Fruit fly (Drosophila melanogaster) whole organism, embryonic: Measurements from ENCODE around the gene Rh2.

Experiments used
- Bteb2 ChIP-seq: fragments of 200-800 bp; sonication (Bioruptor generic); optimal IDR thresholded peaks from 2 replicates; lab custom pipeline; 2016; ENCODE audit warnings: missing biosample characterization, missing genetic modification characterization
- CG10209 ChIP-seq: fragments of 200-800 bp; sonication (Bioruptor generic); optimal IDR thresholded peaks from 3 replicates; lab custom pipeline; 2017; ENCODE audit warnings: missing biosample characterization, mild to moderate bottlenecking, missing genetic modification characterization, missing genetic modification reagents
- CG11504 ChIP-seq: fragments of 200-800 bp; sonication (Bioruptor generic); optimal IDR thresholded peaks from 3 replicates; lab custom pipeline; 2019; ENCODE audit warnings: missing biosample characterization, mild to moderate bottlenecking, missing genetic modification characterization, moderate library complexity
- CG13123 ChIP-seq: fragments of 200-800 bp; sonication (Bioruptor generic); optimal IDR thresholded peaks from 2 replicates; lab custom pipeline; 2016; ENCODE audit warnings: missing biosample characterization, missing genetic modification characterization
- CG14667 ChIP-seq: fragments of 200-800 bp; sonication (Bioruptor generic); IDR thresholded peaks from 2 replicates; pipeline ENCODE4 v1.3.6; 2022; ENCODE audit warnings: missing biosample characterization, missing genetic modification characterization
- CG1603 ChIP-seq: fragments of 200-800 bp; sonication (Bioruptor generic); optimal IDR thresholded peaks from 2 replicates; lab custom pipeline; 2019; ENCODE audit warnings: missing biosample characterization, mild to moderate bottlenecking, missing genetic modification characterization, moderate library complexity
- CG17328 ChIP-seq: fragments of 200-800 bp; sonication (Bioruptor generic); IDR thresholded peaks from 2 replicates; pipeline ENCODE4 v1.3.6; 2022; ENCODE audit warnings: missing biosample characterization, missing genetic modification characterization
- CG18764 ChIP-seq: fragments of 200-800 bp; sonication (Bioruptor generic); optimal IDR thresholded peaks from 3 replicates; lab custom pipeline; 2016; ENCODE audit warnings: missing biosample characterization, missing genetic modification characterization
- CG2120 ChIP-seq: fragments of 200-800 bp; sonication (Bioruptor generic); optimal IDR thresholded peaks from 3 replicates; lab custom pipeline; 2016; ENCODE audit warnings: missing biosample characterization, missing genetic modification characterization
- CG3163 ChIP-seq: fragments of 200-800 bp; sonication (Bioruptor generic); optimal IDR thresholded peaks from 3 replicates; lab custom pipeline; 2016; ENCODE audit warnings: missing biosample characterization, missing genetic modification characterization
- CG3407 ChIP-seq: fragments of 200-800 bp; sonication (Bioruptor generic); optimal IDR thresholded peaks from 2 replicates; lab custom pipeline; 2018; ENCODE audit warnings: missing biosample characterization, mild to moderate bottlenecking, missing genetic modification characterization
- CG34422 ChIP-seq: fragments of 200-800 bp; sonication (Bioruptor generic); IDR thresholded peaks from 3 replicates; pipeline ENCODE4 v1.3.6; 2022; ENCODE audit warnings: missing biosample characterization, missing genetic modification characterization
- CG3726 ChIP-seq: fragments of 200-800 bp; sonication (Bioruptor generic); IDR thresholded peaks from 3 replicates; pipeline ENCODE4, ENCODE4 v1.3.6; 2022; ENCODE audit warnings: missing biosample characterization, missing genetic modification characterization
- CG7786 ChIP-seq: fragments of 200-800 bp; sonication (Bioruptor generic); optimal IDR thresholded peaks from 2 replicates; lab custom pipeline; 2016; ENCODE audit warnings: missing biosample characterization, missing genetic modification characterization
- CG8089 ChIP-seq: fragments of 200-800 bp; sonication (Bioruptor generic); optimal IDR thresholded peaks from 3 replicates; lab custom pipeline; 2016; ENCODE audit warnings: missing biosample characterization, missing genetic modification characterization
- CG8290 ChIP-seq, 3 experiments: fragments of 200-800 bp; sonication (Bioruptor generic); optimal IDR thresholded peaks; 2 replicates each; lab custom pipeline; 2016 to 2019; ENCODE audit warnings: missing biosample characterization in 3 of 3, missing genetic modification characterization in 3 of 3, mild to moderate bottlenecking in 2 of 3, moderate library complexity in 1 of 3
- CG8359 ChIP-seq: fragments of 200-800 bp; sonication (Bioruptor generic); optimal IDR thresholded peaks from 2 replicates; lab custom pipeline; 2017; ENCODE audit warnings: missing biosample characterization, mild to moderate bottlenecking, missing genetic modification characterization, borderline replicate concordance
- Chrac-16 ChIP-seq: fragments of 200-800 bp; sonication (Bioruptor generic); optimal IDR thresholded peaks from 3 replicates; lab custom pipeline; 2016; ENCODE audit warnings: missing biosample characterization, missing genetic modification characterization
- Dbx ChIP-seq: fragments of 200-800 bp; sonication (Bioruptor generic); IDR thresholded peaks from 3 replicates; pipeline ENCODE4 v1.3.6; 2022; ENCODE audit warnings: missing biosample characterization, missing genetic modification characterization
- Dfd ChIP-seq, 2 experiments: fragments of >200 bp; optimal IDR thresholded peaks; 2 replicates each; lab custom pipeline; 2017; ENCODE audit warnings: missing biosample characterization in 2 of 2, missing genetic modification characterization in 2 of 2
- Dref ChIP-seq: fragments of 200-800 bp; sonication (Bioruptor generic); IDR thresholded peaks from 2 replicates; pipeline ENCODE4 v1.3.6; 2022; ENCODE audit warnings: missing biosample characterization, missing genetic modification characterization
- HLH54F ChIP-seq: fragments of 200-800 bp; sonication (Bioruptor generic); optimal IDR thresholded peaks from 3 replicates; lab custom pipeline; 2016; ENCODE audit warnings: missing biosample characterization, missing genetic modification characterization
- Hmx ChIP-seq: fragments of 200-800 bp; sonication (Bioruptor generic); optimal IDR thresholded peaks from 2 replicates; lab custom pipeline; 2016; ENCODE audit warnings: missing biosample characterization, missing genetic modification characterization
- Hr51 ChIP-seq, 2 experiments: fragments of 200-800 bp; sonication (Bioruptor generic); optimal IDR thresholded peaks; 2 replicates in 1 of 2; 3 replicates in 1 of 2; lab custom pipeline; 2016 to 2018; ENCODE audit warnings: missing biosample characterization in 2 of 2, missing genetic modification characterization in 2 of 2, mild to moderate bottlenecking in 1 of 2, moderate library complexity in 1 of 2
- Lim3 ChIP-seq: fragments of 200-800 bp; sonication (Bioruptor generic); IDR thresholded peaks from 2 replicates; pipeline ENCODE4 v1.3.6; 2022; ENCODE audit warnings: missing biosample characterization, missing genetic modification characterization
- MESR4 ChIP-seq: fragments of 200-800 bp; sonication (Bioruptor generic); optimal IDR thresholded peaks from 2 replicates; lab custom pipeline; 2018; ENCODE audit warnings: missing biosample characterization, mild to moderate bottlenecking, missing genetic modification characterization, moderate library complexity
- Mes4 ChIP-seq: fragments of 200-800 bp; sonication (Bioruptor generic); optimal IDR thresholded peaks from 2 replicates; lab custom pipeline; 2016; ENCODE audit warnings: missing biosample characterization, missing genetic modification characterization
- Myb ChIP-seq: fragments of 200-800 bp; sonication (Bioruptor generic); optimal IDR thresholded peaks from 2 replicates; lab custom pipeline; 2016; ENCODE audit warnings: missing biosample characterization, missing genetic modification characterization
- Nf-YA ChIP-seq: fragments of 200-800 bp; sonication (Bioruptor generic); IDR thresholded peaks from 2 replicates; pipeline ENCODE4 v1.3.6; 2022; ENCODE audit warnings: missing biosample characterization, missing genetic modification characterization
- Rfx ChIP-seq: fragments of 200-800 bp; sonication (Bioruptor generic); IDR thresholded peaks from 2 replicates; pipeline ENCODE4 v1.3.6; 2022; ENCODE audit warnings: missing biosample characterization, missing genetic modification characterization
- Sin3A ChIP-seq: fragments of >200 bp; optimal IDR thresholded peaks from 2 replicates; lab custom pipeline; 2018
- Sox102F ChIP-seq: fragments of 200-800 bp; sonication (Bioruptor generic); optimal IDR thresholded peaks from 2 replicates; lab custom pipeline; 2018; ENCODE audit warnings: missing biosample characterization, mild to moderate bottlenecking, missing genetic modification characterization, moderate library complexity
- amos ChIP-seq: fragments of 200-800 bp; sonication (Bioruptor generic); IDR thresholded peaks from 2 replicates; pipeline ENCODE4 v1.3.6; 2022; ENCODE audit warnings: missing biosample characterization, missing genetic modification characterization; ENCODE audit not compliant: partially characterized antibody
- bigmax ChIP-seq: fragments of 200-800 bp; sonication (Bioruptor generic); optimal IDR thresholded peaks from 2 replicates; lab custom pipeline; 2018; ENCODE audit warnings: missing biosample characterization, mild to moderate bottlenecking, missing genetic modification characterization
- chif ChIP-seq, 2 experiments: fragments of 200-800 bp; sonication (Bioruptor generic); optimal IDR thresholded peaks; 3 replicates each; lab custom pipeline; 2016; ENCODE audit warnings: missing biosample characterization in 2 of 2, missing genetic modification characterization in 2 of 2
- corto ChIP-seq: fragments of 200-800 bp; sonication (Bioruptor generic); optimal IDR thresholded peaks from 2 replicates; lab custom pipeline; 2016; ENCODE audit warnings: missing biosample characterization, mild to moderate bottlenecking, missing genetic modification characterization, moderate library complexity
- croc ChIP-seq: fragments of 200-800 bp; sonication (Bioruptor generic); conservative IDR thresholded peaks from 3 replicates; pipeline ENCODE4 v1.3.6; 2022; ENCODE audit warnings: missing biosample characterization, missing genetic modification characterization
- fd3F ChIP-seq: fragments of 200-800 bp; sonication (Bioruptor generic); optimal IDR thresholded peaks from 2 replicates; lab custom pipeline; 2018; ENCODE audit warnings: missing biosample characterization, mild to moderate bottlenecking, missing genetic modification characterization, moderate library complexity
- gcm ChIP-seq: fragments of 200-800 bp; sonication (Bioruptor generic); optimal IDR thresholded peaks from 2 replicates; lab custom pipeline; 2019; ENCODE audit warnings: missing biosample characterization, mild to moderate bottlenecking, missing genetic modification characterization, moderate library complexity
- hb ChIP-seq: fragments of 200-800 bp; sonication (Bioruptor generic); IDR thresholded peaks from 3 replicates; pipeline ENCODE4 v1.3.6; 2022; ENCODE audit warnings: missing biosample characterization, missing genetic modification characterization; ENCODE audit not compliant: partially characterized antibody
- kni ChIP-seq: fragments of 200-800 bp; sonication (Bioruptor generic); optimal IDR thresholded peaks from 3 replicates; lab custom pipeline; 2017; ENCODE audit warnings: mild to moderate bottlenecking, missing biosample characterization, missing genetic modification reagents, missing genetic modification characterization
- nau ChIP-seq: fragments of 200-800 bp; sonication (Bioruptor generic); optimal IDR thresholded peaks from 3 replicates; lab custom pipeline; 2017; ENCODE audit warnings: missing biosample characterization, mild to moderate bottlenecking, missing genetic modification characterization, missing genetic modification reagents
- nom ChIP-seq: fragments of 200-800 bp; sonication (Bioruptor generic); optimal IDR thresholded peaks from 2 replicates; lab custom pipeline; 2017; ENCODE audit warnings: missing biosample characterization, missing genetic modification characterization, mild to moderate bottlenecking, moderate library complexity, missing genetic modification reagents
- sim ChIP-seq: fragments of 200-800 bp; sonication (Bioruptor generic); IDR thresholded peaks from 2 replicates; pipeline ENCODE4 v1.3.6; 2022; ENCODE audit warnings: missing biosample characterization, missing genetic modification characterization
- slbo ChIP-seq: fragments of 200-800 bp; sonication (Bioruptor generic); IDR thresholded peaks from 2 replicates; pipeline ENCODE4 v1.3.6; 2022; ENCODE audit warnings: missing biosample characterization, missing genetic modification characterization
- slou ChIP-seq: fragments of 200-800 bp; sonication (Bioruptor generic); optimal IDR thresholded peaks from 3 replicates; lab custom pipeline; 2016; ENCODE audit warnings: missing biosample characterization, missing genetic modification characterization
- tll ChIP-seq, 2 experiments: fragments of 200-800 bp in 1 of 2; fragments of >200 bp in 1 of 2; sonication (Bioruptor generic) in 1 of 2; optimal IDR thresholded peaks; 2 replicates each; lab custom pipeline; 2017 to 2019; ENCODE audit warnings: missing biosample characterization in 2 of 2, missing genetic modification characterization in 2 of 2, mild to moderate bottlenecking in 1 of 2, moderate library complexity in 1 of 2
- vvl ChIP-seq: fragments of 200-800 bp; sonication (Bioruptor generic); IDR thresholded peaks from 2 replicates; pipeline ENCODE4 v1.3.6; 2022; ENCODE audit warnings: missing biosample characterization, missing genetic modification characterization

Rh2 gene

dm6 chr3R:18905921-18906878 lies 7.0 kb downstream of the Rh2 start, which contains the start of gene EndoA (continued):
- TF ChIP-seq CG3726 (GFP tag; lab: Robert Waterston, UW), result no peak
- no peak for TF ChIP-seq CG17328 (GFP tag; lab: Robert Waterston, UW)
- TF ChIP-seq fd3F (GFP tag; lab: Kevin White, UChicago), result peak; percentile 6
- no peak for TF ChIP-seq Nf-YA (GFP tag; lab: Robert Waterston, UW)
- TF ChIP-seq Sin3A (lab: Kevin White, UChicago), result peak; percentile 18
- TF ChIP-seq CG7786, result peak; percentile 40
- no peak for TF ChIP-seq CG8290 (GFP tag; optimal IDR thresholded peaks at IDR 0.05; lab: Kevin White, UChicago)
- peak in 1 of 2 experiments; percentile 63 for TF ChIP-seq CG8290 (tag; optimal IDR thresholded peaks at IDR 0.05; lab: Kevin White, UChicago)
- TF ChIP-seq Myb (GFP tag; lab: Kevin White, UChicago), result peak; percentile 33
- TF ChIP-seq CG8359, result no peak
- no peak for TF ChIP-seq Dfd (GFP tag; optimal IDR thresholded peaks at IDR 0.05; lab: Kevin White, UChicago)
- no peak for TF ChIP-seq CG3163 (GFP tag; lab: Kevin White, UChicago)
- TF ChIP-seq amos, result peak; percentile 88
- TF ChIP-seq Sox102F (GFP tag; lab: Kevin White, UChicago), result peak; percentile 35
- TF ChIP-seq kni (GFP tag; lab: Kevin White, UChicago), result no peak
- TF ChIP-seq Mes4, result no peak
- peak; percentile 44 for TF ChIP-seq gcm (GFP tag; lab: Kevin White, UChicago)
- TF ChIP-seq CG13123 (GFP tag; lab: Kevin White, UChicago), result no peak
- TF ChIP-seq Lim3, result no peak
- TF ChIP-seq Rfx (GFP tag; lab: Robert Waterston, UW), result peak; percentile 35
- no peak for TF ChIP-seq nau
- peak; percentile 36 for TF ChIP-seq bigmax (GFP tag; lab: Kevin White, UChicago)
- peak in 1 of 2 experiments; percentile 34 for TF ChIP-seq tll (GFP tag; optimal IDR thresholded peaks at IDR 0.05; lab: Kevin White, UChicago)
- no peak for TF ChIP-seq Hmx (GFP tag; lab: Kevin White, UChicago)
- peak; percentile 95 for TF ChIP-seq MESR4 (GFP tag; lab: Kevin White, UChicago)
- no peak for TF ChIP-seq croc (GFP tag; lab: Robert Waterston, UW)
- no peak for TF ChIP-seq sim (GFP tag; lab: Robert Waterston, UW)
- TF ChIP-seq nom, result no peak
- 0 out of 3 replicates have a peak, but pooled peaks have one; percentile 52 for TF ChIP-seq Dbx (GFP tag; lab: Robert Waterston, UW)
- peak; percentile 73 for TF ChIP-seq CG11504 (tag; lab: Kevin White, UChicago)
- TF ChIP-seq HLH54F (GFP tag; lab: Kevin White, UChicago), result no peak
- peak; percentile 56; the same call in 1 of the 2 replicates for TF ChIP-seq slbo (GFP tag; lab: Robert Waterston, UW)
- TF ChIP-seq chif (GFP tag; optimal IDR thresholded peaks at IDR 0.05; lab: Kevin White, UChicago), result no peak
- peak; percentile 6 for TF ChIP-seq Chrac-16 (GFP tag; lab: Kevin White, UChicago)
- TF ChIP-seq CG2120 (GFP tag; lab: Kevin White, UChicago), result peak; percentile 61
- no peak for TF ChIP-seq CG18764 (GFP tag; lab: Kevin White, UChicago)
- no peak for TF ChIP-seq Bteb2
- TF ChIP-seq CG1603 (tag; lab: Kevin White, UChicago), result peak; percentile 70
- no peak for TF ChIP-seq slou (GFP tag; lab: Kevin White, UChicago)
- TF ChIP-seq CG10209 (GFP tag; lab: Kevin White, UChicago), result peak; percentile 32
- TF ChIP-seq Hr51 (GFP tag; optimal IDR thresholded peaks at IDR 0.05; lab: Kevin White, UChicago), result peak; percentile 3 to 59
- TF ChIP-seq CG8089 (GFP tag; lab: Kevin White, UChicago), result no peak
- peak; percentile 80 for TF ChIP-seq Dref (GFP tag; lab: Robert Waterston, UW)
- peak; percentile 5 for TF ChIP-seq CG3407 (GFP tag; lab: Kevin White, UChicago)
- peak; percentile 68; the same call in 2 of the 3 replicates for TF ChIP-seq hb (GFP tag; lab: Robert Waterston, UW)
- peak; percentile 57 for TF ChIP-seq vvl (GFP tag; lab: Robert Waterston, UW)
- TF ChIP-seq CG34422, result peak; percentile 31; the same call in 1 of the 3 replicates
- TF ChIP-seq corto (GFP tag; lab: Kevin White, UChicago), result no peak
- peak; percentile 10; the same call in 1 of the 2 replicates for TF ChIP-seq CG14667 (GFP tag; lab: Robert Waterston, UW)
